Fruit fly (Drosophila melanogaster): Measurements from ENCODE around the gene Arl8.

DNA sequence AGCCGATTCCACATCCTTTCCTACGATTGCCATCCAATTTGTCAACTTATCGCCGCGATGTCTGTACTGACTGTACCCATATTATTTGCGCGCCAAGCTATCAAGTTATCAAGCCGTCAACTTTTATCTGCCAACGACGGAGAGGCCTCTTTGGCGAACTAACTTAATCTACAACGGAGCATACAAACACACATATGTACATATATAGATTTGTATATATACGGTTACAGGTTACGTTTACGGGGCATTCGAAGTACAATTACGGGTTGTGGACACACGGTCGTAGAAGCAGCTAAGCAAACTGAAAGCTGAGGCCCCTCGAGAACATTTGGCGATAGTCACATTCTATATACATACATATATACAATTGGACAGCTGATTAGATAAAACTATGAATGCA lies 11.2 kb upstream of the Arl8 start:
- no peak for TF ChIP-seq usp (GFP tag; optimal IDR thresholded peaks at IDR 0.05)
- TF ChIP-seq fru (GFP tag; optimal IDR thresholded peaks at IDR 0.05), result no peak
- no peak for TF ChIP-seq jim (GFP tag; optimal IDR thresholded peaks at IDR 0.05)

Data from whole organism, wandering third instar larva.